Fruit fly (Drosophila melanogaster): Measurements from ENCODE around the gene Ubc2.

Gene Ubc2

dm6 chr2L:10800877-10801719 is 33.3 kb upstream of the Ubc2 start, which contains the start of gene CG31869:
Gene CG31869 (minus strand): TSS chr2L:10801109.
- TF ChIP-seq CG8632 (GFP tag; optimal IDR thresholded peaks at IDR 0.05) = peak; percentile 22
- peak; percentile 27 for TF ChIP-seq cyc (GFP tag; optimal IDR thresholded peaks at IDR 0.05)
- TF ChIP-seq CG32006 (GFP tag; optimal IDR thresholded peaks at IDR 0.05) = peak; percentile 50
- no peak for TF ChIP-seq Gug (GFP tag; IDR thresholded peaks at IDR 0.05)
- no peak for TF ChIP-seq Sox15 (GFP tag; optimal IDR thresholded peaks at IDR 0.05)
- TF ChIP-seq OdsH (GFP tag; optimal IDR thresholded peaks at IDR 0.05) = peak; percentile 13
- no peak for TF ChIP-seq Ets21C (GFP tag; optimal IDR thresholded peaks at IDR 0.05)
- no peak for TF ChIP-seq CG4318 (GFP tag; optimal IDR thresholded peaks at IDR 0.05)
- peak; percentile 39 for TF ChIP-seq Met (GFP tag; optimal IDR thresholded peaks at IDR 0.05)
- TF ChIP-seq dac (GFP tag; optimal IDR thresholded peaks at IDR 0.05) = no peak
- TF ChIP-seq spab (GFP tag; optimal IDR thresholded peaks at IDR 0.05) = no peak
- TF ChIP-seq CG11762 (GFP tag; optimal IDR thresholded peaks at IDR 0.05; ENCODE audit: insufficient read depth) = no peak
- peak; percentile 65 for TF ChIP-seq eg (GFP tag; IDR thresholded peaks at IDR 0.05)
- TF ChIP-seq CG9139 (GFP tag; optimal IDR thresholded peaks at IDR 0.05) = no peak
- TF ChIP-seq CG6276 (GFP tag; optimal IDR thresholded peaks at IDR 0.05) = no peak
- TF ChIP-seq esn (GFP tag; optimal IDR thresholded peaks at IDR 0.05) = no peak
- peak; percentile 38 for TF ChIP-seq CG3919 (GFP tag; optimal IDR thresholded peaks at IDR 0.05)
- TF ChIP-seq CG15336 (GFP tag; IDR thresholded peaks at IDR 0.05) = peak; percentile 65
- peak; percentile 45 for TF ChIP-seq acj6 (GFP tag; optimal IDR thresholded peaks at IDR 0.05)
- TF ChIP-seq topi (GFP tag; optimal IDR thresholded peaks at IDR 0.05) = peak; percentile 42
- TF ChIP-seq CG11902 (GFP tag; optimal IDR thresholded peaks at IDR 0.05) = peak; percentile 17
- TF ChIP-seq Lpt (GFP tag; optimal IDR thresholded peaks at IDR 0.05) = peak; percentile 21
- peak; percentile 2 for TF ChIP-seq CG6792 (GFP tag; optimal IDR thresholded peaks at IDR 0.05)
- no peak for TF ChIP-seq CG6854 (GFP tag; optimal IDR thresholded peaks at IDR 0.05)
- no peak for TF ChIP-seq CG16779 (tag; optimal IDR thresholded peaks at IDR 0.05)
- TF ChIP-seq CG6808 (GFP tag; optimal IDR thresholded peaks at IDR 0.05) = no peak
- peak; percentile 77 for TF ChIP-seq svp (GFP tag)
- peak; percentile 54 for TF ChIP-seq net (GFP tag; optimal IDR thresholded peaks at IDR 0.05)
- peak; percentile 65 for TF ChIP-seq Eip78C (GFP tag)
- no peak for TF ChIP-seq Blimp-1 (GFP tag; optimal IDR thresholded peaks at IDR 0.05)
- no peak for TF ChIP-seq Eip93F (GFP tag; optimal IDR thresholded peaks at IDR 0.05)
- TF ChIP-seq CG10631 (GFP tag; optimal IDR thresholded peaks at IDR 0.05) = peak; percentile 37
- peak; percentile 40 for TF ChIP-seq Hr4 (GFP tag; optimal IDR thresholded peaks at IDR 0.05)
- TF ChIP-seq CG3032 (tag; optimal IDR thresholded peaks at IDR 0.05) = peak; percentile 1
- peak in 1 of 2 experiments; percentile 5 for TF ChIP-seq salr (GFP tag; optimal IDR thresholded peaks at IDR 0.05)
- TF ChIP-seq CG8319 (GFP tag; optimal IDR thresholded peaks at IDR 0.05) = no peak
- TF ChIP-seq Hr39 (GFP tag; optimal IDR thresholded peaks at IDR 0.05) = peak; percentile 39
- TF ChIP-seq fkh (GFP tag; optimal IDR thresholded peaks at IDR 0.05) = no peak
- peak; percentile 13 for TF ChIP-seq achi (GFP tag; optimal IDR thresholded peaks at IDR 0.05)
- no peak for TF ChIP-seq fd59A (GFP tag; optimal IDR thresholded peaks at IDR 0.05)
- no peak for TF ChIP-seq CG1621 (tag; optimal IDR thresholded peaks at IDR 0.05)
- TF ChIP-seq Hr38 (GFP tag; optimal IDR thresholded peaks at IDR 0.05) = no peak
- TF ChIP-seq CG34406 (GFP tag; optimal IDR thresholded peaks at IDR 0.05) = peak; percentile 5
- TF ChIP-seq pdm3 (GFP tag; optimal IDR thresholded peaks at IDR 0.05) = peak; percentile 34
- TF ChIP-seq Sox102F (GFP tag; optimal IDR thresholded peaks at IDR 0.05) = peak; percentile 34
- TF ChIP-seq CG6163 (GFP tag; IDR thresholded peaks at IDR 0.05) = peak; percentile 43; the same call in 2 of the 3 replicates
- peak; percentile 8 for TF ChIP-seq Smox (GFP tag; optimal IDR thresholded peaks at IDR 0.05)
- TF ChIP-seq vri (GFP tag; optimal IDR thresholded peaks at IDR 0.05) = no peak
- TF ChIP-seq Sox14 (GFP tag; optimal IDR thresholded peaks at IDR 0.05) = no peak
- TF ChIP-seq CG8119 (GFP tag; IDR thresholded peaks at IDR 0.05) = peak; percentile 48; the same call in 1 of the 3 replicates
- TF ChIP-seq Eip75B (GFP tag; optimal IDR thresholded peaks at IDR 0.05) = peak; percentile 6
